Worm (Caenorhabditis elegans) whole organism, mixed stage, embryonic: ENCODE data around the gene oac-30.

Experiments
- blmp-1 ChIP-seq: fragments of 150-350 bp; optimal IDR thresholded peaks from 2 replicates; lab custom pipeline; 2014; ENCODE audit warnings: missing biosample characterization, missing genetic modification characterization
- ceh-39 ChIP-seq: fragments of 150-350 bp; optimal IDR thresholded peaks from 2 replicates; lab custom pipeline; 2014; ENCODE audit warnings: missing biosample characterization, missing genetic modification characterization
- ceh-43 ChIP-seq: fragments of 200-800 bp; sonication (Bioruptor generic); optimal IDR thresholded peaks from 2 replicates; lab custom pipeline; 2018; ENCODE audit warnings: mild to moderate bottlenecking, missing genetic modification characterization, moderate library complexity, missing compliant biosample characterization
- ceh-83 ChIP-seq: fragments of 200-800 bp; sonication (Bioruptor generic); optimal IDR thresholded peaks from 2 replicates; lab custom pipeline; 2018; ENCODE audit warnings: mild to moderate bottlenecking, missing genetic modification characterization, missing compliant biosample characterization
- ces-1 ChIP-seq: fragments of 150-350 bp; optimal IDR thresholded peaks from 2 replicates; lab custom pipeline; 2014; ENCODE audit warnings: missing biosample characterization, missing genetic modification reagents, missing genetic modification characterization
- drap-1 ChIP-seq: fragments of 200-800 bp; sonication (Bioruptor generic); optimal IDR thresholded peaks from 3 replicates; lab custom pipeline; 2018; ENCODE audit warnings: mild to moderate bottlenecking, missing genetic modification characterization, missing compliant biosample characterization
- elt-1 ChIP-seq: sonication (generic microtip); optimal IDR thresholded peaks from 2 replicates; lab custom pipeline; 2017; ENCODE audit warnings: missing genetic modification characterization, mild to moderate bottlenecking, missing compliant biosample characterization, antibody characterized with exemption, moderate library complexity, borderline replicate concordance; ENCODE audit not compliant: insufficient read depth
- elt-3 ChIP-seq: fragments of 150-350 bp; optimal IDR thresholded peaks from 2 replicates; lab custom pipeline; 2014; ENCODE audit warnings: missing biosample characterization, missing genetic modification characterization
- flh-1 ChIP-seq: fragments of 200-800 bp; sonication (Bioruptor generic); optimal IDR thresholded peaks from 2 replicates; lab custom pipeline; 2018; ENCODE audit warnings: mild to moderate bottlenecking, missing genetic modification characterization, moderate library complexity, missing compliant biosample characterization
- ham-2 ChIP-seq: fragments of 200-800 bp; sonication (Bioruptor generic); optimal IDR thresholded peaks from 2 replicates; lab custom pipeline; 2018; ENCODE audit warnings: mild to moderate bottlenecking, missing genetic modification characterization, missing compliant biosample characterization
- hlh-1 ChIP-seq: fragments of 150-350 bp; optimal IDR thresholded peaks from 2 replicates; lab custom pipeline; 2014; ENCODE audit warnings: missing biosample characterization, missing genetic modification reagents, missing genetic modification characterization
- lin-13 ChIP-seq: fragments of 150-350 bp; optimal IDR thresholded peaks from 2 replicates; lab custom pipeline; 2014; ENCODE audit warnings: missing biosample characterization, missing genetic modification characterization
- lsy-2 ChIP-seq: fragments of 150-350 bp; optimal IDR thresholded peaks from 2 replicates; lab custom pipeline; 2014; ENCODE audit warnings: missing biosample characterization, missing genetic modification characterization
- mab-5 ChIP-seq: fragments of 150-350 bp; optimal IDR thresholded peaks from 2 replicates; lab custom pipeline; 2014; ENCODE audit warnings: missing biosample characterization, missing genetic modification characterization
- mep-1 ChIP-seq: fragments of 150-350 bp; optimal IDR thresholded peaks from 2 replicates; lab custom pipeline; 2017; ENCODE audit warnings: missing biosample characterization, missing genetic modification reagents, missing genetic modification characterization, inconsistent platforms
- mls-2 ChIP-seq: sonication (generic microtip); optimal IDR thresholded peaks from 2 replicates; lab custom pipeline; 2016; ENCODE audit warnings: mild to moderate bottlenecking, missing genetic modification characterization, moderate library complexity, missing compliant biosample characterization
- nhr-12 ChIP-seq: fragments of 150-350 bp; optimal IDR thresholded peaks from 2 replicates; lab custom pipeline; 2014; ENCODE audit warnings: missing biosample characterization, missing genetic modification characterization
- nhr-2 ChIP-seq: fragments of 150-350 bp; optimal IDR thresholded peaks from 2 replicates; lab custom pipeline; 2014; ENCODE audit warnings: missing biosample characterization, missing genetic modification characterization
- nhr-237 ChIP-seq: fragments of 150-350 bp; optimal IDR thresholded peaks from 2 replicates; lab custom pipeline; 2014; ENCODE audit warnings: missing biosample characterization, missing genetic modification characterization
- nhr-28 ChIP-seq: fragments of 150-350 bp; optimal IDR thresholded peaks from 2 replicates; lab custom pipeline; 2014; ENCODE audit warnings: missing biosample characterization, missing genetic modification characterization
- nhr-76 ChIP-seq: sonication (generic microtip); optimal IDR thresholded peaks from 2 replicates; lab custom pipeline; 2017; ENCODE audit warnings: missing biosample characterization, missing genetic modification characterization
- pha-4 ChIP-seq: fragments of 150-350 bp; optimal IDR thresholded peaks from 2 replicates; lab custom pipeline; 2018; ENCODE audit warnings: missing biosample characterization, missing genetic modification reagents, missing genetic modification characterization
- sem-2 ChIP-seq: fragments of 200-800 bp; sonication (Bioruptor generic); optimal IDR thresholded peaks from 2 replicates; lab custom pipeline; 2018; ENCODE audit warnings: mild to moderate bottlenecking, missing genetic modification characterization, missing compliant biosample characterization
- snpc-4 ChIP-seq: fragments of 150-350 bp; optimal IDR thresholded peaks from 2 replicates; lab custom pipeline; 2014; ENCODE audit warnings: missing biosample characterization, missing genetic modification characterization
- tbx-8 ChIP-seq: fragments of 200-800 bp; sonication (Bioruptor generic); optimal IDR thresholded peaks from 2 replicates; lab custom pipeline; 2018; ENCODE audit warnings: mild to moderate bottlenecking, missing genetic modification characterization, moderate library complexity, missing compliant biosample characterization
- unc-120 ChIP-seq: sonication (generic microtip); optimal IDR thresholded peaks from 2 replicates; lab custom pipeline; 2017; ENCODE audit warnings: missing genetic modification characterization, missing compliant biosample characterization; ENCODE audit not compliant: poor library complexity, severe bottlenecking
- unc-39 ChIP-seq: fragments of 150-350 bp; optimal IDR thresholded peaks from 2 replicates; lab custom pipeline; 2014; ENCODE audit warnings: missing biosample characterization, missing genetic modification characterization
- unc-62 ChIP-seq: fragments of 150-350 bp; optimal IDR thresholded peaks from 2 replicates; lab custom pipeline; 2014; ENCODE audit warnings: missing biosample characterization, missing genetic modification reagents, missing genetic modification characterization
- zip-8 ChIP-seq: fragments of 150-350 bp; optimal IDR thresholded peaks from 2 replicates; lab custom pipeline; 2014; ENCODE audit warnings: missing biosample characterization, missing genetic modification characterization
- ztf-11 ChIP-seq: fragments of 150-350 bp; optimal IDR thresholded peaks from 2 replicates; lab custom pipeline; 2014; ENCODE audit warnings: missing biosample characterization, missing genetic modification characterization

oac-30 gene

DNA sequence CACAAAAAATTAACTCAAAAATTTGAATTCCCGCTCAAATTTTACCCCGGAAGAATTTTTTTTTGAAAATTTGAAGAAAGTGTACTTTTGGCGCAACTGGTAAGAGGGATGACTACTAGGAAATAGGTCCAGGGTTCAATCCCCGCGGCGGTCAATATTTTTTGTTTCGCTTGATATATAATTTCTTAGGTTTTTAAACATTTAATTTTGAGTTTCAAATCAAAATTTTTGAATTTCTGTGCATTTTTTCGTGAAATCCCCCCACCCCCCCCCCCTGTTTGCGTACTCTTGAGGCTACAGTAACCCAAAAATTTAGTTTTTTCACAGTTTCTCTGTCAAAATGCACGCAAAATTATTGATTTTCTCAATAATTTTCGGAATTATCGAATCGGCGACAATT is 31.5 kb upstream of the oac-30 start, which contains the start of gene Y57G7A.1:
Y57G7A.1 (plus strand) TSS at position 301 of the 400 bp plus-strand sequence.
- TF ChIP-seq ceh-39 (tag; lab: Kevin White, UChicago) (no peak), elt-1 (tag; lab: Kevin White, UChicago) (no peak), ham-2 (no peak), ces-1 (GFP tag; lab: Kevin White, UChicago) (no peak), zip-8 (no peak), hlh-1 (tag; lab: Kevin White, UChicago) (no peak)

DNA sequence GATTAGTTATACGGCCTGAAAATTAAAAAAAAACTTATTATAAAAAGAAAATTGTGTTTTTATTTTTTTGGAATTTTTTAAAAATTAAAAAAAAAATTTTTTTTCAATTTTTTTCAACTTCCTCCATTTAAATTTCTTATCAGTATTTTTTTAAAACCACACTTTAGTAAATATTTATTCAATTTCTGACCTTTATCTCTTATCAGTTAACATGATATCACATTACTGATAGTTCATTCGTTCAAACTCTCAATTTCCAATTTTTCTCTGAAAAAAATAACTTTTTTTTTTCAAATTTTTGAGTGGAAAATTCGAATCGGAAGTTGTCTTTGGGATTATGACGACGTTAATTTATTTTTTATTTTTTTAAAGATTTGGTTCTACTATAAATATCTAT is 31.0 kb upstream of the oac-30 start:
- TF ChIP-seq unc-120 (tag; lab: Kevin White, UChicago) (no peak), drap-1 (no peak)

DNA sequence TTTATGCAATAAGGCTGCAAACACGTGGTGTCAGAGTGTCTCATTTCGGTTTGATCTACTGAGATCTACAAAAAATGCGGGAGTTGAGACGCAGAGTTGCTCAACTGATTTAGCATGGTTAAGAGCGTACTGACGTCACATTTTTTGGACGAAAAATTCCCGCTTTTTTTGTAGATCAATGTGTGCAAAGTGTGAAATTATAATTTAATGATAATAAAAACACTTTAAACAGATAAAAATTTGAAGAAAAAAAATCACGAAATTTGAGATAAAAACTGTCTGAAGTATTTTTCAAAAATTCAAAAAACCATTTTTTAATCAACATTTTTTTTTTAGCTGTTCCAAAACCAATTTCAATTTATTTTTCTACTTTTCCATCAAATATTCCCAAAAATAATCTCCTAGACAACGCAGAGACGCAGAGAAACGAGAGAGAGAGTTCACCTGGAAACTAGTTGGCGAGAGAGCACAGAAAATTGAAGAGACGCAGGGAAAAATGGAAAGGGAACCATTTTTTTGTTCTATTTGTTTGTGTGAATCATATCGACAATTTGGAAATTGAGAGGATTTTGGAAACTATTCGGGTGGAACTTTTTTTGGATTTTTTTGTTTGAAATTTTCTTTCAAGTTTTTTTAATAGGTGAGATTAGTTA is 30.5 kb upstream of the oac-30 start:
- no peak for TF ChIP-seq mls-2 (tag; lab: Kevin White, UChicago)
- TF ChIP-seq ceh-43 = no peak
- no peak for TF ChIP-seq flh-1 (GFP tag; lab: Kevin White, UChicago)

DNA sequence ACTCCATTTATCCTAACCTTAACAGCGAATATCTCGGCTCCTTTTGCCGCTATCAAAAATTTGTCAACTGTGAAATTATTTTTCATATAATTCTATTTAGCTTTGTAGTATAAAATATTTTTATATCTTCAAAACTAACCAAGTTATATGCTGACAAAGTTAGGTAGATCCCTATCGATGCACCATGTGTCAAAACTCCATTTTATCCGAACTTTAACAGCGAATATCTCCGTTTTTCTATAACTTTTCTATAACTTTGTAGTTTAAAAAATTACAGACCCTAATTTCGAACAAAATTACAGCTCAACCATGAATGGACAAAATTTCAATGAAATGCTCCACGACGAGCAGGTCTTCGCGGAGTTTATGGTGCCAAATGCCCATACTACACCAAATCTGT is 29.1 kb upstream of the oac-30 start, which contains the start of gene Y57G7A.2:
Y57G7A.2 (plus strand) TSS at position 301 of the 400 bp plus-strand sequence.
- TF ChIP-seq nhr-76 (tag; lab: Kevin White, UChicago) = no peak
- TF ChIP-seq lsy-2 (tag; lab: Kevin White, UChicago) = no peak
- no peak for TF ChIP-seq mls-2 (tag; lab: Kevin White, UChicago)
- TF ChIP-seq drap-1 = no peak
- no peak for TF ChIP-seq hlh-1 (tag; lab: Kevin White, UChicago)
- no peak for TF ChIP-seq elt-3
- TF ChIP-seq ham-2 = no peak
- TF ChIP-seq ceh-39 (tag; lab: Kevin White, UChicago) = no peak
- no peak for TF ChIP-seq pha-4 (tag; lab: Kevin White, UChicago)
- no peak for TF ChIP-seq flh-1 (GFP tag; lab: Kevin White, UChicago)
- TF ChIP-seq unc-39 (tag; lab: Kevin White, UChicago) = no peak
- no peak for TF ChIP-seq nhr-28 (tag; lab: Kevin White, UChicago)
- no peak for TF ChIP-seq ces-1 (GFP tag; lab: Kevin White, UChicago)
- no peak for TF ChIP-seq zip-8
- no peak for TF ChIP-seq mep-1 (tag; lab: Kevin White, UChicago)
- no peak for TF ChIP-seq lin-13 (tag; lab: Kevin White, UChicago)
- TF ChIP-seq, all 35 proteins: peak for 0

DNA sequence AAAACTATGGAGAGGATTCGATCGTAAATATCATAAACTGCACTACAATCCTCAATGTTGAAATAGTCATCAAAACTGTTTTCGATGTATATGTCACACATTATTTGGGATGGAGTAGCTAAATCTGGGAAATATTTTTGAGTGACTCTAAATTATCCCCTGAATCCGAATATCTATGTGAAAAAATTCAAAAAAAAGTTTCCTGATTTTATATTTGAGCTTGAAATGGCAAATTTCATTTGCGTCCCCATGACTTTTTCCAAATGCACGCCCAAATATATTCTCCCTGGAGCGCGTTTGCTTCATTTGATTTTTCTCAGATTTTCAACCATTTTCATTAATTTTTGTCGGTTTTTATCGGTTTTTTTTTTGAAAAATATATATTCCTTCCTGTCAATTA is 26.5 kb upstream of the oac-30 start, which contains the start of gene srz-64:
srz-64 (minus strand) TSS at position 101 of the 400 bp plus-strand sequence.
- TF ChIP-seq hlh-1 (tag; lab: Kevin White, UChicago) (no peak), drap-1 (no peak), ceh-83 (GFP tag; lab: Kevin White, UChicago) (no peak), ham-2 (no peak), mab-5 (tag; lab: Kevin White, UChicago) (no peak), blmp-1 (no peak), sem-2 (GFP tag; lab: Kevin White, UChicago) (no peak), pha-4 (tag; lab: Kevin White, UChicago) (no peak), ceh-43 (no peak), flh-1 (GFP tag; lab: Kevin White, UChicago) (no peak), ztf-11 (no peak), zip-8 (no peak), nhr-12 (tag; lab: Kevin White, UChicago) (no peak), nhr-2 (no peak), nhr-237 (tag; lab: Kevin White, UChicago) (no peak), nhr-28 (tag; lab: Kevin White, UChicago) (no peak), lin-13 (tag; lab: Kevin White, UChicago) (no peak), snpc-4 (no peak)

DNA sequence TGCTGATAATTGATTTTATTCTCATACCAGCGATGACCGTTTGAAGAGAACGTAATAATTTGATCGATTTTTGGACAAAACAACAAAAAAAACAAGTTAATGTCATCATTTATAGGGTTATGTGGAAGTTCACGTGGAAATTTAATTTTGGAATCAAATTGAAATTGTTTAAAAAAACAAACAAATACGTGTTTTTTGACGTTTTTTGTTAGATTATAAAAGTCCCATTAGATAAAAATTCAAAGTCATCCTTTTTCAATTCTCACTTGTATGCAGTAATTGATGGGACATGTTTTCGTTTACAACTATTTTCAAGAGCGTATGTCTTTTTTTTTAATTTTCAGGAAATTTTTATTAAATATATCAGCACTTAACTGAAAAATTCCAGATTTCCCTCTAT is 18.8 kb upstream of the oac-30 start, which contains the start of the genes Y57G7A.6 and Y57G7A.3:
Y57G7A.6 (minus strand) TSS at position 101 of the 400 bp plus-strand sequence.
Y57G7A.3 (plus strand) TSS at position 269 of the 400 bp plus-strand sequence.
- TF ChIP-seq ztf-11 = no peak
- TF ChIP-seq unc-62 (GFP tag; lab: Kevin White, UChicago) = no peak
- no peak for TF ChIP-seq pha-4 (tag; lab: Kevin White, UChicago)
- TF ChIP-seq mab-5 (tag; lab: Kevin White, UChicago) = no peak
- no peak for TF ChIP-seq ham-2
- TF ChIP-seq nhr-76 (tag; lab: Kevin White, UChicago) = no peak
- TF ChIP-seq sem-2 (GFP tag; lab: Kevin White, UChicago) = no peak
- TF ChIP-seq tbx-8 = no peak
- no peak for TF ChIP-seq blmp-1
- no peak for TF ChIP-seq lsy-2 (tag; lab: Kevin White, UChicago)
- TF ChIP-seq, all 35 proteins: peak for 0
